Fruit fly (Drosophila melanogaster) whole organism, pupa: ENCODE data around the gene CG12995.

Experiments used
- CG10348 ChIP-seq: fragments of 200-800 bp; sonication (Bioruptor generic); IDR thresholded peaks from 2 replicates; pipeline ENCODE4 v1.3.6; 2022; ENCODE audit warnings: missing biosample characterization, missing genetic modification characterization
- CG12605 ChIP-seq: fragments of 200-800 bp; sonication (Bioruptor generic); IDR thresholded peaks from 2 replicates; pipeline ENCODE4 v1.3.6; 2022; ENCODE audit warnings: missing biosample characterization, missing genetic modification characterization
- CG13204 ChIP-seq: fragments of 200-800 bp; sonication (Bioruptor generic); optimal IDR thresholded peaks from 2 replicates; lab custom pipeline; 2018; ENCODE audit warnings: missing biosample characterization, mild to moderate bottlenecking, missing genetic modification characterization, moderate library complexity
- CG14655 ChIP-seq: fragments of 200-800 bp; sonication (Bioruptor generic); optimal IDR thresholded peaks from 3 replicates; lab custom pipeline; 2017; ENCODE audit warnings: mild to moderate bottlenecking, missing biosample characterization, missing genetic modification reagents, missing genetic modification characterization
- CG15710 ChIP-seq: fragments of 200-800 bp; sonication (Bioruptor generic); optimal IDR thresholded peaks from 2 replicates; lab custom pipeline; 2018; ENCODE audit warnings: missing biosample characterization, mild to moderate bottlenecking, missing genetic modification characterization, moderate library complexity
- CG17806 ChIP-seq: fragments of 200-800 bp; sonication (Bioruptor generic); optimal IDR thresholded peaks from 2 replicates; lab custom pipeline; 2018; ENCODE audit warnings: missing biosample characterization, mild to moderate bottlenecking, missing genetic modification characterization, moderate library complexity
- CG32121 ChIP-seq: fragments of 200-800 bp; sonication (Bioruptor generic); IDR thresholded peaks from 2 replicates; pipeline ENCODE4 v1.3.6; 2022; ENCODE audit warnings: missing biosample characterization, missing genetic modification characterization
- CG34367 ChIP-seq: fragments of 200-800 bp; sonication (Bioruptor generic); optimal IDR thresholded peaks from 2 replicates; lab custom pipeline; 2018; ENCODE audit warnings: missing biosample characterization, mild to moderate bottlenecking, missing genetic modification characterization
- CG4496 ChIP-seq: fragments of 200-800 bp; sonication (Bioruptor generic); IDR thresholded peaks from 3 replicates; pipeline ENCODE4 v1.3.6; 2022; ENCODE audit warnings: missing biosample characterization, missing genetic modification characterization
- CG8159 ChIP-seq: fragments of 200-800 bp; sonication (Bioruptor generic); optimal IDR thresholded peaks from 3 replicates; lab custom pipeline; 2018; ENCODE audit warnings: missing biosample characterization, mild to moderate bottlenecking, missing genetic modification characterization, moderate library complexity
- CG8301 ChIP-seq: fragments of 200-800 bp; sonication (Bioruptor generic); optimal IDR thresholded peaks from 2 replicates; lab custom pipeline; 2018; ENCODE audit warnings: missing biosample characterization, mild to moderate bottlenecking, missing genetic modification characterization
- CG9948 ChIP-seq: fragments of 200-800 bp; sonication (Bioruptor generic); optimal IDR thresholded peaks from 2 replicates; lab custom pipeline; 2018; ENCODE audit warnings: missing biosample characterization, mild to moderate bottlenecking, missing genetic modification characterization, moderate library complexity
- D1 ChIP-seq: fragments of 200-800 bp; sonication (Bioruptor generic); optimal IDR thresholded peaks from 2 replicates; lab custom pipeline; 2018; ENCODE audit warnings: missing biosample characterization, mild to moderate bottlenecking, missing genetic modification characterization, moderate library complexity
- EcR ChIP-seq: fragments of 200-800 bp; sonication (Bioruptor generic); optimal IDR thresholded peaks from 3 replicates; lab custom pipeline; 2019; ENCODE audit warnings: missing biosample characterization, missing genetic modification characterization, mild to moderate bottlenecking, moderate library complexity, missing genetic modification reagents
- Ets98B ChIP-seq: fragments of 200-800 bp; sonication (Bioruptor generic); IDR thresholded peaks from 2 replicates; pipeline ENCODE4 v1.3.6; 2022; ENCODE audit warnings: missing biosample characterization, missing genetic modification characterization
- Pif1A ChIP-seq: fragments of 200-800 bp; sonication (Bioruptor generic); optimal IDR thresholded peaks from 3 replicates; lab custom pipeline; 2016; ENCODE audit warnings: missing biosample characterization, missing genetic modification characterization
- Pif1B ChIP-seq: fragments of 200-800 bp; sonication (Bioruptor generic); optimal IDR thresholded peaks from 3 replicates; lab custom pipeline; 2016; ENCODE audit warnings: missing biosample characterization, missing genetic modification characterization
- Snoo ChIP-seq: fragments of 200-800 bp; sonication (Bioruptor generic); optimal IDR thresholded peaks from 3 replicates; lab custom pipeline; 2017; ENCODE audit warnings: missing biosample characterization, mild to moderate bottlenecking, missing genetic modification characterization, inconsistent platforms
- fd96Ca ChIP-seq: fragments of 200-800 bp; sonication (Bioruptor generic); IDR thresholded peaks from 3 replicates; pipeline ENCODE4 v1.3.6; 2022; ENCODE audit warnings: missing biosample characterization, missing genetic modification characterization
- gl ChIP-seq: fragments of 200-800 bp; sonication (Bioruptor generic); optimal IDR thresholded peaks from 2 replicates; lab custom pipeline; 2018; ENCODE audit warnings: missing biosample characterization, mild to moderate bottlenecking, missing genetic modification characterization
- rn ChIP-seq: fragments of 200-800 bp; sonication (Bioruptor generic); IDR thresholded peaks from 2 replicates; pipeline ENCODE4 v1.3.6; 2022; ENCODE audit warnings: missing biosample characterization, missing genetic modification characterization

CG12995 gene

dm6 chrX:17202498-17203162 is 7.2 kb downstream of the CG12995 start, which contains the start of the genes TTLL1A and CG5070:
Gene TTLL1A (minus strand): TSS chrX:17202598.
Gene CG5070 (plus strand): TSS chrX:17203112.
- no peak for TF ChIP-seq CG4496 (GFP tag; lab: Robert Waterston, UW)
- TF ChIP-seq rn, result no peak
- no peak for TF ChIP-seq EcR (GFP tag; lab: Kevin White, UChicago)
- no peak for TF ChIP-seq CG17806 (tag; lab: Kevin White, UChicago)
- no peak for TF ChIP-seq CG12605 (GFP tag; lab: Robert Waterston, UW)
- no peak for TF ChIP-seq CG13204 (GFP tag; lab: Kevin White, UChicago)
- no peak for TF ChIP-seq CG34367 (tag; lab: Kevin White, UChicago)
- TF ChIP-seq Pif1B (GFP tag; lab: Kevin White, UChicago), result no peak
- TF ChIP-seq CG15710 (tag; lab: Kevin White, UChicago), result no peak
- no peak for TF ChIP-seq CG8159
- no peak for TF ChIP-seq CG8301
- no peak for TF ChIP-seq fd96Ca (GFP tag; lab: Robert Waterston, UW)
- TF ChIP-seq CG14655 (GFP tag; lab: Kevin White, UChicago), result no peak
- TF ChIP-seq Snoo, result no peak
- no peak for TF ChIP-seq gl (tag; lab: Kevin White, UChicago)
- TF ChIP-seq CG9948 (tag; lab: Kevin White, UChicago), result no peak
- no peak for TF ChIP-seq D1 (tag; lab: Kevin White, UChicago)
- no peak for TF ChIP-seq CG32121 (GFP tag; lab: Robert Waterston, UW)
- no peak for TF ChIP-seq Pif1A (GFP tag; lab: Kevin White, UChicago)
- no peak for TF ChIP-seq Ets98B (GFP tag; lab: Robert Waterston, UW)

- TF ChIP-seq EcR (GFP tag; lab: Kevin White, UChicago), result no peak
- TF ChIP-seq CG8301, result no peak
Measured at dm6 chrX:17188167-17188566, 21.6 kb downstream of the CG12995 start.

dm6 chrX:17187495-17187894 is 22.3 kb downstream of the CG12995 start:
- TF ChIP-seq D1 (tag; lab: Kevin White, UChicago) (no peak), CG4496 (GFP tag; lab: Robert Waterston, UW) (peak; percentile 73), CG8301 (peak; percentile 20), CG32121 (GFP tag; lab: Robert Waterston, UW) (peak; percentile 57; the same call in 1 of the 2 replicates), EcR (GFP tag; lab: Kevin White, UChicago) (no peak), CG17806 (tag; lab: Kevin White, UChicago) (peak; percentile 20), CG34367 (tag; lab: Kevin White, UChicago) (no peak), CG8159 (no peak), CG14655 (GFP tag; lab: Kevin White, UChicago) (peak; percentile 12), CG15710 (tag; lab: Kevin White, UChicago) (no peak), fd96Ca (GFP tag; lab: Robert Waterston, UW) (0 out of 3 replicates have a peak, but pooled peaks have one; percentile 28), CG10348 (GFP tag; lab: Robert Waterston, UW) (no peak), Ets98B (GFP tag; lab: Robert Waterston, UW) (peak; percentile 54), Pif1A (GFP tag; lab: Kevin White, UChicago) (peak; percentile 30), Snoo (no peak), rn (no peak), CG13204 (GFP tag; lab: Kevin White, UChicago) (no peak), Pif1B (GFP tag; lab: Kevin White, UChicago) (peak; percentile 2), gl (tag; lab: Kevin White, UChicago) (no peak), CG9948 (tag; lab: Kevin White, UChicago) (peak; percentile 4), CG12605 (GFP tag; lab: Robert Waterston, UW) (0 out of 2 replicates have a peak, but pooled peaks have one; percentile 36)

- TF ChIP-seq CG15710 (tag; lab: Kevin White, UChicago), result no peak
- no peak for TF ChIP-seq CG13204 (GFP tag; lab: Kevin White, UChicago)
- no peak for TF ChIP-seq CG34367 (tag; lab: Kevin White, UChicago)
- TF ChIP-seq CG4496 (GFP tag; lab: Robert Waterston, UW), result no peak
- no peak for TF ChIP-seq Ets98B (GFP tag; lab: Robert Waterston, UW)
- TF ChIP-seq CG10348 (GFP tag; lab: Robert Waterston, UW), result no peak
Measured at dm6 chrX:17186432-17186831, 23.4 kb downstream of the CG12995 start.

- TF ChIP-seq CG10348 (GFP tag; lab: Robert Waterston, UW), result no peak
- no peak for TF ChIP-seq CG15710 (tag; lab: Kevin White, UChicago)
- TF ChIP-seq Snoo, result no peak
- TF ChIP-seq Ets98B (GFP tag; lab: Robert Waterston, UW), result no peak
- TF ChIP-seq CG32121 (GFP tag; lab: Robert Waterston, UW), result no peak
- no peak for TF ChIP-seq Pif1B (GFP tag; lab: Kevin White, UChicago)
- no peak for TF ChIP-seq D1 (tag; lab: Kevin White, UChicago)
- no peak for TF ChIP-seq CG34367 (tag; lab: Kevin White, UChicago)
- TF ChIP-seq CG8159, result no peak
- TF ChIP-seq, all 21 proteins: peak for 0
Measured at dm6 chrX:17183486-17183885, 26.3 kb downstream of the CG12995 start.
